Worm (Caenorhabditis elegans): ENCODE data around the gene tyr-2.

ce11 chrIII:13697822-13698221 lies 46.2 kb upstream of the tyr-2 start:
- no peak for TF ChIP-seq zag-1 (tag; optimal IDR thresholded peaks at IDR 0.05)
- no peak for TF ChIP-seq fos-1 (tag; optimal IDR thresholded peaks at IDR 0.05)
